Worm (Caenorhabditis elegans): ENCODE measurements around the gene T01H3.3.

ce11 chrII:7835314-7835713, 38.4 kb downstream of the T01H3.3 start, which contains the start of gene cex-2:
- no peak for TF ChIP-seq mep-1 (tag; optimal IDR thresholded peaks at IDR 0.05)
- no peak for TF ChIP-seq nhr-11 (tag; optimal IDR thresholded peaks at IDR 0.05)
- TF ChIP-seq fos-1 (tag; optimal IDR thresholded peaks at IDR 0.05): no peak
- no peak for TF ChIP-seq efl-3 (GFP tag; optimal IDR thresholded peaks at IDR 0.05)
- TF ChIP-seq lir-3 (tag; optimal IDR thresholded peaks at IDR 0.05; ENCODE audit: poor library complexity): no peak
- TF ChIP-seq lin-39 (tag; optimal IDR thresholded peaks at IDR 0.05): no peak
- no peak for TF ChIP-seq sup-37 (GFP tag; optimal IDR thresholded peaks at IDR 0.05)
- no peak for TF ChIP-seq nhr-20 (tag; optimal IDR thresholded peaks at IDR 0.05)

Measured in whole organism, L1 larva.